Worm (Caenorhabditis elegans) whole organism, early embryonic: Measurements from ENCODE around the gene cyp-37B1.

Experiments
- B0310.2 ChIP-seq: sonication (generic microtip); optimal IDR thresholded peaks from 2 replicates; lab custom pipeline; 2016; ENCODE audit warnings: mild to moderate bottlenecking, missing genetic modification characterization, missing compliant biosample characterization
- F13C5.2 ChIP-seq: sonication (generic microtip); optimal IDR thresholded peaks from 2 replicates; lab custom pipeline; 2017; ENCODE audit warnings: mild to moderate bottlenecking, missing genetic modification characterization, inconsistent platforms, missing compliant biosample characterization
- aly-1 ChIP-seq: sonication (generic microtip); optimal IDR thresholded peaks from 2 replicates; lab custom pipeline; 2016; ENCODE audit warnings: missing genetic modification characterization, missing compliant biosample characterization
- ama-1 ChIP-seq: fragments of 150-350 bp; optimal IDR thresholded peaks from 2 replicates; lab custom pipeline; 2014
- ceh-13 ChIP-seq: fragments of 200-800 bp; sonication (Bioruptor generic); optimal IDR thresholded peaks from 2 replicates; lab custom pipeline; 2018; ENCODE audit warnings: mild to moderate bottlenecking, missing genetic modification characterization, missing compliant biosample characterization
- ceh-36 ChIP-seq: sonication (generic microtip); optimal IDR thresholded peaks from 2 replicates; lab custom pipeline; 2016; ENCODE audit warnings: missing genetic modification characterization, inconsistent platforms, missing compliant biosample characterization
- ets-7 ChIP-seq: sonication (generic microtip); optimal IDR thresholded peaks from 2 replicates; lab custom pipeline; 2016; ENCODE audit warnings: missing genotype, missing genetic modification characterization, missing compliant biosample characterization
- flt-1 ChIP-seq: fragments of 200-800 bp; sonication (Bioruptor generic); IDR thresholded peaks from 2 replicates; pipeline ENCODE4 v1.3.6; 2022; ENCODE audit warnings: missing genetic modification characterization, missing compliant biosample characterization
- hmbx-1 ChIP-seq: sonication (generic microtip); optimal IDR thresholded peaks from 2 replicates; lab custom pipeline; 2016; ENCODE audit warnings: mild to moderate bottlenecking, missing genetic modification characterization, missing compliant biosample characterization
- hmg-4 ChIP-seq: fragments of 200-800 bp; sonication (Bioruptor generic); optimal IDR thresholded peaks from 2 replicates; lab custom pipeline; 2018; ENCODE audit warnings: mild to moderate bottlenecking, missing genetic modification characterization, missing compliant biosample characterization
- hnd-1 ChIP-seq: sonication (generic microtip); optimal IDR thresholded peaks from 2 replicates; lab custom pipeline; 2016; ENCODE audit warnings: missing genetic modification characterization, missing compliant biosample characterization
- pes-1 ChIP-seq: fragments of 200-800 bp; sonication (Bioruptor generic); IDR thresholded peaks from 2 replicates; pipeline ENCODE4 v1.3.6; 2022; ENCODE audit warnings: missing genetic modification reagents, missing genetic modification characterization, missing compliant biosample characterization
- scrt-1 ChIP-seq: fragments of 200-800 bp; sonication (Bioruptor generic); IDR thresholded peaks from 2 replicates; pipeline ENCODE4 v1.3.6; 2022; ENCODE audit warnings: missing genetic modification characterization, missing compliant biosample characterization
- sea-1 ChIP-seq: fragments of 200-800 bp; sonication (Bioruptor generic); conservative IDR thresholded peaks from 2 replicates; pipeline ENCODE4 v1.3.6; 2022; ENCODE audit warnings: missing genetic modification characterization, missing compliant biosample characterization
- tbx-11 ChIP-seq: fragments of 200-800 bp; sonication (Bioruptor generic); IDR thresholded peaks from 2 replicates; pipeline ENCODE4 v1.3.6; 2022; ENCODE audit warnings: missing genetic modification characterization, missing compliant biosample characterization
- tbx-37 ChIP-seq: fragments of 200-800 bp; sonication (Bioruptor generic); conservative IDR thresholded peaks from 2 replicates; pipeline ENCODE4 v1.3.6; 2022; ENCODE audit warnings: missing genetic modification reagents, missing genetic modification characterization, missing compliant biosample characterization
- tra-4 ChIP-seq: sonication (generic microtip); optimal IDR thresholded peaks from 2 replicates; lab custom pipeline; 2017; ENCODE audit warnings: missing genetic modification characterization, missing compliant biosample characterization

Gene cyp-37B1

ce11 chrV:16315004-16315403 is 37.1 kb downstream of the cyp-37B1 start, which contains the start of gene str-214:
str-214 (plus strand) TSS chrV:16315304.
- TF ChIP-seq ceh-36, result no peak
- TF ChIP-seq pes-1 (GFP tag; lab: Robert Waterston, UW), result no peak
- no peak for TF ChIP-seq flt-1 (GFP tag; lab: Robert Waterston, UW)
- TF ChIP-seq scrt-1 (GFP tag; lab: Robert Waterston, UW), result no peak
- no peak for TF ChIP-seq tbx-11 (GFP tag; lab: Robert Waterston, UW)
- no peak for TF ChIP-seq hmg-4 (GFP tag; lab: Kevin White, UChicago)
- no peak for TF ChIP-seq tbx-37
- TF ChIP-seq ceh-13 (GFP tag; lab: Kevin White, UChicago), result no peak
- no peak for TF ChIP-seq F13C5.2 (tag; lab: Kevin White, UChicago)
- no peak for TF ChIP-seq aly-1 (tag; lab: Kevin White, UChicago)
- TF ChIP-seq sea-1, result no peak
- TF ChIP-seq ama-1, result no peak
- TF ChIP-seq tra-4 (tag; lab: Kevin White, UChicago), result no peak
- no peak for TF ChIP-seq hnd-1 (tag; lab: Kevin White, UChicago)
- no peak for TF ChIP-seq ets-7
- TF ChIP-seq hmbx-1 (tag; lab: Kevin White, UChicago), result no peak

ce11 chrV:16317244-16317643 is 39.3 kb downstream of the cyp-37B1 start, which contains the start of gene srh-180:
srh-180 (plus strand) TSS chrV:16317544.
- no peak for TF ChIP-seq F13C5.2 (tag; lab: Kevin White, UChicago)

ce11 chrV:16322155-16322554 is 44.2 kb downstream of the cyp-37B1 start:
- no peak for TF ChIP-seq hmbx-1 (tag; lab: Kevin White, UChicago)
- no peak for TF ChIP-seq F13C5.2 (tag; lab: Kevin White, UChicago)

ce11 chrV:16328849-16329248 is 50.9 kb downstream of the cyp-37B1 start, which contains the start of gene F57G8.7:
F57G8.7 (plus strand) TSS chrV:16329149.
- TF ChIP-seq hnd-1 (tag; lab: Kevin White, UChicago) (no peak), hmg-4 (GFP tag; lab: Kevin White, UChicago) (no peak), ceh-36 (no peak), B0310.2 (tag; lab: Kevin White, UChicago) (no peak), aly-1 (tag; lab: Kevin White, UChicago) (no peak), sea-1 (no peak), tbx-37 (no peak), tbx-11 (GFP tag; lab: Robert Waterston, UW) (no peak), ets-7 (no peak), ama-1 (no peak), ceh-13 (GFP tag; lab: Kevin White, UChicago) (no peak), scrt-1 (GFP tag; lab: Robert Waterston, UW) (no peak), tra-4 (tag; lab: Kevin White, UChicago) (no peak), F13C5.2 (tag; lab: Kevin White, UChicago) (no peak), pes-1 (GFP tag; lab: Robert Waterston, UW) (no peak), flt-1 (GFP tag; lab: Robert Waterston, UW) (no peak)
